Worm (Caenorhabditis elegans) whole organism, L4/young adult: Measurements from ENCODE around the gene F28H7.2.

Experiments used
- W03F9.2 ChIP-seq: fragments of 150-350 bp; optimal IDR thresholded peaks from 2 replicates; lab custom pipeline; 2014; ENCODE audit warnings: missing biosample characterization, missing genetic modification characterization
- him-1 ChIP-seq: sonication (generic microtip); optimal IDR thresholded peaks from 2 replicates; lab custom pipeline; 2016; ENCODE audit warnings: missing genotype, missing genetic modification reagents, missing genetic modification characterization, missing compliant biosample characterization

- TF ChIP-seq him-1 (tag; lab: Kevin White, UChicago) (no peak), W03F9.2 (tag; lab: Kevin White, UChicago) (no peak)
Observed at ce11 chrV:10745034-10745433, 2.7 kb upstream of the F28H7.2 start, which contains the start of gene srj-21.
